Fruit fly (Drosophila melanogaster) whole organism, larva: ENCODE results near the gene dysf.

ENCODE experiments used
- noc ChIP-seq: fragments of 200-800 bp; sonication (Bioruptor generic); optimal IDR thresholded peaks from 3 replicates; lab custom pipeline; 2019; ENCODE audit warnings: missing biosample characterization, mild to moderate bottlenecking, missing genetic modification characterization, moderate library complexity

Gene dysf

DNA sequence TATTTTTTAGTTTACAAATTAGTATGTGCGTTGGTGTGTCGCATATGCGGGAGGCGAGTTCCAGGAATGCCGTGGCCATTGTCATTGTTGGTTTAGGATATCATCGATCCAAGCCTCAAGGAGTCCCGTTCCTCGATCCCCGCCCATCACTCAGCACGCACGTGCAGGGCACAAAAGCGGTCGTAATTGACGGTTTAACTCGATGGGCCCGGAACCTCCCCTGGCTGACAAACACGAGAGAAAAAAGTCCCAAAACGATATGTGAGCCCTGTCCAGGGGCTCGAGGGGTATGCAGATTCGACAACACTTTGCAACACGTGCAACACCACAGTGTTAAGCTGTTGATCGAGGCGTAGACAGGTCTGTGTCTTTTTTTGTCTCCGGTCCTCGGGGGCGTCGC, 70.6 kb downstream of the dysf start:
- no peak for TF ChIP-seq noc

DNA sequence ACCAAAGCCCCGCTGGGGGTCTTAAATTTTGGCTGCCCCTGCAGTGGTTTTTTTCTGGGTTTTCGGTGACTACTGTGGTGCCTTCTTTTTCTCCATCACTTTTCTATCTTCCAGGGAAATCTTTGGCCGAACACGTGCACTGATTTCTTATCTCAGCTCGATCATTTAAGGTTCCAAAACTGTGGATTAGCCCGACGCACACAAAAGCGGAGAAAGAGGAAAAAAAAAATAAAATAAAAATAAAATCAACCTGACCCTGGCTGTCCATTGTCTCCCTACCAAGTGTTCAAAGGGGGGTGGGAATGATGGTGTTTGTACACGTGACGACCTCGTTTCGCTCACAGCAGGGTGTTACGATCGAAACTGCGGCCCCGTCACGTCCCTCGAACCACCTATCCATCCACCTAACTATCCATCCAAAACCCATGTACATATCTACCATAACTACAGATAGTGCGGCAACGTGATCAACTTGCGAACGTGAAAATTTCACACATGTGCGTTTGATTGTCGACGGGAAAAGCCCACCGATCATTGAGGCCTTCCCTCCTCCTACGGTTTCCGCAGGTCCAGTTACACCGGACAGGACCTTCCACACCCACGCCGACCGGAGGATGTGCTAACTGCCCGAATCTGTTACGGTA, 71.8 kb downstream of the dysf start:
- TF ChIP-seq noc, result no peak
